Worm (Caenorhabditis elegans) whole organism, early embryonic: ENCODE data around the gene Y51H7C.41.

Experiments used
- B0310.2 ChIP-seq: sonication (generic microtip); optimal IDR thresholded peaks from 2 replicates; lab custom pipeline; 2016; ENCODE audit warnings: mild to moderate bottlenecking, missing genetic modification characterization, missing compliant biosample characterization
- F13C5.2 ChIP-seq: sonication (generic microtip); optimal IDR thresholded peaks from 2 replicates; lab custom pipeline; 2017; ENCODE audit warnings: mild to moderate bottlenecking, missing genetic modification characterization, inconsistent platforms, missing compliant biosample characterization
- aly-1 ChIP-seq: sonication (generic microtip); optimal IDR thresholded peaks from 2 replicates; lab custom pipeline; 2016; ENCODE audit warnings: missing genetic modification characterization, missing compliant biosample characterization
- ama-1 ChIP-seq: fragments of 150-350 bp; optimal IDR thresholded peaks from 2 replicates; lab custom pipeline; 2014
- ceh-13 ChIP-seq: fragments of 200-800 bp; sonication (Bioruptor generic); optimal IDR thresholded peaks from 2 replicates; lab custom pipeline; 2018; ENCODE audit warnings: mild to moderate bottlenecking, missing genetic modification characterization, missing compliant biosample characterization
- ceh-36 ChIP-seq: sonication (generic microtip); optimal IDR thresholded peaks from 2 replicates; lab custom pipeline; 2016; ENCODE audit warnings: missing genetic modification characterization, inconsistent platforms, missing compliant biosample characterization
- ets-7 ChIP-seq: sonication (generic microtip); optimal IDR thresholded peaks from 2 replicates; lab custom pipeline; 2016; ENCODE audit warnings: missing genotype, missing genetic modification characterization, missing compliant biosample characterization
- flt-1 ChIP-seq: fragments of 200-800 bp; sonication (Bioruptor generic); IDR thresholded peaks from 2 replicates; pipeline ENCODE4 v1.3.6; 2022; ENCODE audit warnings: missing genetic modification characterization, missing compliant biosample characterization
- hmbx-1 ChIP-seq: sonication (generic microtip); optimal IDR thresholded peaks from 2 replicates; lab custom pipeline; 2016; ENCODE audit warnings: mild to moderate bottlenecking, missing genetic modification characterization, missing compliant biosample characterization
- hmg-4 ChIP-seq: fragments of 200-800 bp; sonication (Bioruptor generic); optimal IDR thresholded peaks from 2 replicates; lab custom pipeline; 2018; ENCODE audit warnings: mild to moderate bottlenecking, missing genetic modification characterization, missing compliant biosample characterization
- hnd-1 ChIP-seq: sonication (generic microtip); optimal IDR thresholded peaks from 2 replicates; lab custom pipeline; 2016; ENCODE audit warnings: missing genetic modification characterization, missing compliant biosample characterization
- pes-1 ChIP-seq: fragments of 200-800 bp; sonication (Bioruptor generic); IDR thresholded peaks from 2 replicates; pipeline ENCODE4 v1.3.6; 2022; ENCODE audit warnings: missing genetic modification reagents, missing genetic modification characterization, missing compliant biosample characterization
- scrt-1 ChIP-seq: fragments of 200-800 bp; sonication (Bioruptor generic); IDR thresholded peaks from 2 replicates; pipeline ENCODE4 v1.3.6; 2022; ENCODE audit warnings: missing genetic modification characterization, missing compliant biosample characterization
- sea-1 ChIP-seq: fragments of 200-800 bp; sonication (Bioruptor generic); conservative IDR thresholded peaks from 2 replicates; pipeline ENCODE4 v1.3.6; 2022; ENCODE audit warnings: missing genetic modification characterization, missing compliant biosample characterization
- tbx-11 ChIP-seq: fragments of 200-800 bp; sonication (Bioruptor generic); IDR thresholded peaks from 2 replicates; pipeline ENCODE4 v1.3.6; 2022; ENCODE audit warnings: missing genetic modification characterization, missing compliant biosample characterization
- tbx-37 ChIP-seq: fragments of 200-800 bp; sonication (Bioruptor generic); conservative IDR thresholded peaks from 2 replicates; pipeline ENCODE4 v1.3.6; 2022; ENCODE audit warnings: missing genetic modification reagents, missing genetic modification characterization, missing compliant biosample characterization
- tra-4 ChIP-seq: sonication (generic microtip); optimal IDR thresholded peaks from 2 replicates; lab custom pipeline; 2017; ENCODE audit warnings: missing genetic modification characterization, missing compliant biosample characterization

Gene Y51H7C.41

DNA sequence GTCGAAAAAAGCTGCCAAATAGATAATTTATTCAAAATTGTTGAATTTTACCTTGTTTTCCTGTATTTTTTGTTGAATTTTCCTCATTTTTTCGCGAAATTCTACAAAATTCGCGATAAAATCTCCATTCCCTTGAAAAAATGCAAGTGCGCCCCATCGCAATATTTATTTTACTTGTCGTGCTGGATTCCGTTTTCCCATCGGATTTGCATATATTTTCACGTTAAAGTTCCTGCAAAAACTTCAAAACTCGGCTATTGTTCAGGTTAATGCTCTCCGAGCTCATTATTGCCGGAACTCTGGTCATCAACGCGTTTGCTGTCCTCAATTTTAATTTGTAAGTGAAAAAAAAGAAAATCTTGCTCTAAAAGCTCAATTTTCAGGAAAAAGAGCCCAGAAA is at the start of gene Y51H7C.41, which contains the start of gene cogc-4:
Gene Y51H7C.41, plus strand, starts transcription at position 266 of the 400 bp plus-strand sequence.
Gene cogc-4, plus strand, starts transcription at position 386 of the 400 bp plus-strand sequence.
- no peak for TF ChIP-seq sea-1 (GFP tag; lab: Robert Waterston, UW)
- TF ChIP-seq ets-7: no peak
- no peak for TF ChIP-seq ceh-36 (tag; lab: Kevin White, UChicago)
- TF ChIP-seq hmbx-1 (tag; lab: Kevin White, UChicago): no peak
- TF ChIP-seq ama-1 (lab: Kevin White, UChicago): no peak
- TF ChIP-seq pes-1: no peak
- TF ChIP-seq aly-1 (tag; lab: Kevin White, UChicago): no peak
- TF ChIP-seq hnd-1 (tag; lab: Kevin White, UChicago): no peak
- TF ChIP-seq flt-1 (GFP tag; lab: Robert Waterston, UW): no peak
- TF ChIP-seq tbx-11 (GFP tag; lab: Robert Waterston, UW): no peak
- TF ChIP-seq tbx-37 (GFP tag; lab: Robert Waterston, UW): no peak
- TF ChIP-seq ceh-13 (GFP tag; lab: Kevin White, UChicago): no peak
- TF ChIP-seq F13C5.2 (tag; lab: Kevin White, UChicago): no peak
- TF ChIP-seq scrt-1 (GFP tag; lab: Robert Waterston, UW): no peak
- TF ChIP-seq tra-4: no peak
- no peak for TF ChIP-seq B0310.2 (tag; lab: Kevin White, UChicago)
- TF ChIP-seq hmg-4 (GFP tag; lab: Kevin White, UChicago): no peak

DNA sequence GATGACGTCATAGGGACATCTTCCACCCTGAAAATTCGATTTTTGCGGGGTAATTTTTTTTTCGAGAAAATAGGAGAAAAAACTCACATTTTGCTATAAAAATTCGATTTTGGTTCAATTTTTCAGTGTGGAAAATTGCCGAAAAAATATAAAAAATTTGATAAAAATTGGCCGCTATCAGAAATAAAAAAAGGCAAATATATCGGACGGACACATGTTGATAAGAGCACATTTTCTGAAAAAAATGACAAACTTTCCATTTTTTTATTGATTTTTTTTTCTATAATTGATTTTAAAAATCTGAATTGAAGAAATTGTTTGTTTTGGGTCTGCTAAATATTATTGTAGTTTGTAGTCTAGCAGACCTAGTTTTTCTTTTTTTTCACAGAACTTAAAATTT is 47.6 kb upstream of the Y51H7C.41 start, which contains the start of gene C13A10.1:
Gene C13A10.1, minus strand, starts transcription at position 170 of the 400 bp plus-strand sequence.
- TF ChIP-seq tbx-11 (GFP tag; lab: Robert Waterston, UW) (no peak), hnd-1 (tag; lab: Kevin White, UChicago) (no peak)

- no peak for TF ChIP-seq scrt-1 (GFP tag; lab: Robert Waterston, UW)
- no peak for TF ChIP-seq ets-7
- TF ChIP-seq tra-4: no peak
- TF ChIP-seq flt-1 (GFP tag; lab: Robert Waterston, UW): no peak
- no peak for TF ChIP-seq ama-1 (lab: Kevin White, UChicago)
- TF ChIP-seq B0310.2 (tag; lab: Kevin White, UChicago): no peak
- no peak for TF ChIP-seq ceh-13 (GFP tag; lab: Kevin White, UChicago)
- TF ChIP-seq F13C5.2 (tag; lab: Kevin White, UChicago): no peak
- TF ChIP-seq hnd-1 (tag; lab: Kevin White, UChicago): no peak
- no peak for TF ChIP-seq tbx-37 (GFP tag; lab: Robert Waterston, UW)
- no peak for TF ChIP-seq tbx-11 (GFP tag; lab: Robert Waterston, UW)
Measured at ce11 chrII:1357262-1357661, 45.9 kb upstream of the Y51H7C.41 start.

- TF ChIP-seq ceh-13 (GFP tag; lab: Kevin White, UChicago): no peak
- no peak for TF ChIP-seq hnd-1 (tag; lab: Kevin White, UChicago)
- no peak for TF ChIP-seq ets-7
- TF ChIP-seq tbx-37 (GFP tag; lab: Robert Waterston, UW): no peak
Measured at ce11 chrII:1357905-1358304, 45.2 kb upstream of the Y51H7C.41 start, which contains the start of gene C13A10.2. TSS of gene C13A10.2 (minus strand) at chrII:1358005.

DNA sequence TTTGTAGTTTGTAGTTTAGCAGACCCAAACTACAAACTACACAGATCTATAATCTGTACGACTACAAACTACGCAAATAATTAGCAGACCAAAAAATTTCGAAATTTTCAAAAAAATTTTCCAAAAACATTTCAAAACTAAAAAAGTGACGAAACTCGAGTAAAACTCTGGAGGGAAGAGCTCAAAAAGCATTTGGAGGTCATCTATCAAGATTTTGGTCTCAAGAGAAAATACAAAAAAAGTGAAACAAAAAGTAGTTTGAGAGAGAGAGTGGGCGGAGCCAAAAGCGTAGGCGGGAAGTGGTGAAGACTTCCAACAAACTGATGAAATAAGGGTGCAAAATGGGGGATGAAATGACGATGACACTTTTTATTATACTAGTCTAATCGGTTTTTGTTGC is 42.9 kb upstream of the Y51H7C.41 start:
- TF ChIP-seq hmg-4 (GFP tag; lab: Kevin White, UChicago) (no peak), tra-4 (no peak), tbx-37 (GFP tag; lab: Robert Waterston, UW) (no peak), flt-1 (GFP tag; lab: Robert Waterston, UW) (no peak), F13C5.2 (tag; lab: Kevin White, UChicago) (no peak)

DNA sequence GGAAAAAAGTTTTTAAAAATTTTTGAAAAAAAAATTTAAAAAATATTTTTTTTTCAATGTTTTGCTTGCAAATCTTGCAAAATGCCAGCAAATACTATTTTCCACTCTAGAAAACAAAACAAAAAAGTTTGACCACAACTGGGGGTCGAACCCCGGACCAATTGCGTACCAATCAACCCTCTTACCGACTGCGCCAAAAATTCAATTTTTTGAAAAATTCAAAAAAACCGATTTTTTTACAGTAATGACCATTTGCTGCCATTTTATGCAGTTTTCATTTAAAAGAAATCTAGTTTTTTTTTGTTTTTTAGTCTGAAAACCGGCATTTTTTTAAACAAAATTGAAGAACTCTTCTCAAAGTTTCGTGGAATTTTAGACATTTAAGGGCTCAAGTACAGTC is 40.7 kb upstream of the Y51H7C.41 start:
- TF ChIP-seq ama-1 (lab: Kevin White, UChicago) (no peak), hmg-4 (GFP tag; lab: Kevin White, UChicago) (no peak), ets-7 (no peak), hmbx-1 (tag; lab: Kevin White, UChicago) (no peak), aly-1 (tag; lab: Kevin White, UChicago) (no peak), sea-1 (GFP tag; lab: Robert Waterston, UW) (no peak), F13C5.2 (tag; lab: Kevin White, UChicago) (no peak), flt-1 (GFP tag; lab: Robert Waterston, UW) (no peak), tbx-37 (GFP tag; lab: Robert Waterston, UW) (no peak), ceh-36 (tag; lab: Kevin White, UChicago) (no peak), B0310.2 (tag; lab: Kevin White, UChicago) (no peak), hnd-1 (tag; lab: Kevin White, UChicago) (no peak), pes-1 (no peak), scrt-1 (GFP tag; lab: Robert Waterston, UW) (no peak), tbx-11 (GFP tag; lab: Robert Waterston, UW) (no peak), tra-4 (no peak), ceh-13 (GFP tag; lab: Kevin White, UChicago) (no peak)

DNA sequence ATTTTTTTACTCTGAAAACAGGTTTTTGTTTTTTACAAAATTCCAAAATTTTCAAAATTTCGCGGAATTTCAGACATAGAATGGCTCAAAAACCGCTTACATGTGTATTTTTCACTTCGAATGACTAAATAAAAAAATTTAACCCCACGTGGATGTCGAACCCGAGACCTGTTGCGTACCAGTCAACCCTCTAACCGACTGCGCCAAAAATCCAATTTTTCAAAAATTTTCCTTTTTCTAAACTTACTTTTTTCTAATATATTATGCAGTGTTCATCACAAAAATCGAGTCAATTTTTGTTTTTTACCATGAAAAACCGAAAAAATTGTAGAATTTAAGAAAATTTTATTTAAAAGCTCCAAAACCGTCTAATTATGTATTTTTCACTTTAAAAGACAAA is 37.1 kb upstream of the Y51H7C.41 start:
- TF ChIP-seq tbx-37 (GFP tag; lab: Robert Waterston, UW): no peak
- TF ChIP-seq ceh-36 (tag; lab: Kevin White, UChicago): no peak
- TF ChIP-seq tra-4: no peak
- TF ChIP-seq flt-1 (GFP tag; lab: Robert Waterston, UW): no peak
- no peak for TF ChIP-seq pes-1
- TF ChIP-seq hmg-4 (GFP tag; lab: Kevin White, UChicago): no peak
- no peak for TF ChIP-seq ets-7
- TF ChIP-seq scrt-1 (GFP tag; lab: Robert Waterston, UW): no peak
- no peak for TF ChIP-seq hmbx-1 (tag; lab: Kevin White, UChicago)
- no peak for TF ChIP-seq aly-1 (tag; lab: Kevin White, UChicago)
- no peak for TF ChIP-seq B0310.2 (tag; lab: Kevin White, UChicago)
- no peak for TF ChIP-seq hnd-1 (tag; lab: Kevin White, UChicago)
- no peak for TF ChIP-seq tbx-11 (GFP tag; lab: Robert Waterston, UW)
